Worm (Caenorhabditis elegans): ENCODE measurements around the gene srsx-17.
A peak's percentile ranks its signal among the peaks of the same experiment; 100 is the strongest.

The srsx-17 gene

ce11 chrV:5906252-5906651 lies 21.2 kb upstream of the srsx-17 start, which contains the start of gene srd-15:
srd-15 (minus strand) TSS chrV:5906352.
- no peak for TF ChIP-seq somi-1 (GFP tag; optimal IDR thresholded peaks at IDR 0.05)
- no peak for TF ChIP-seq T07F8.4 (tag; optimal IDR thresholded peaks at IDR 0.05)
- TF ChIP-seq F39B2.1 (GFP tag; IDR thresholded peaks at IDR 0.05) = no peak
- TF ChIP-seq atf-7 (tag; optimal IDR thresholded peaks at IDR 0.05) = no peak

ce11 chrV:5907090-5907489 lies 20.4 kb upstream of the srsx-17 start, which contains the start of gene C04E6.4:
C04E6.4 (plus strand) TSS chrV:5907390.
- TF ChIP-seq hlh-26 (GFP tag; conservative IDR thresholded peaks at IDR 0.05) = no peak
- no peak for TF ChIP-seq sea-2 (GFP tag; IDR thresholded peaks at IDR 0.05)
- TF ChIP-seq nfyb-1 (GFP tag; IDR thresholded peaks at IDR 0.05) = no peak
- no peak for TF ChIP-seq mxl-1 (tag; optimal IDR thresholded peaks at IDR 0.05)
- no peak for TF ChIP-seq zfh-2 (GFP tag; conservative IDR thresholded peaks at IDR 0.05)
- TF ChIP-seq attf-5 (GFP tag; optimal IDR thresholded peaks at IDR 0.05) = no peak
- no peak for TF ChIP-seq hmg-1.2 (GFP tag; IDR thresholded peaks at IDR 0.05)
- TF ChIP-seq ccch-3 (GFP tag; optimal IDR thresholded peaks at IDR 0.05) = no peak
- no peak for TF ChIP-seq ekl-4 (GFP tag; IDR thresholded peaks at IDR 0.05)
- no peak for TF ChIP-seq bed-2 (GFP tag; IDR thresholded peaks at IDR 0.05)
- TF ChIP-seq F23B12.7 (tag; optimal IDR thresholded peaks at IDR 0.05; ENCODE audit: insufficient read depth) = no peak
- no peak for TF ChIP-seq unc-130 (GFP tag; optimal IDR thresholded peaks at IDR 0.05)
- no peak for TF ChIP-seq egl-18 (GFP tag; IDR thresholded peaks at IDR 0.05)
- no peak for TF ChIP-seq F52B5.7 (tag; optimal IDR thresholded peaks at IDR 0.05)
- no peak for TF ChIP-seq madf-6 (GFP tag; IDR thresholded peaks at IDR 0.05)

- TF ChIP-seq atf-7 (tag; optimal IDR thresholded peaks at IDR 0.05) (no peak), madf-6 (GFP tag; IDR thresholded peaks at IDR 0.05) (no peak), B0261.1 (tag; optimal IDR thresholded peaks at IDR 0.05) (no peak), F52B5.7 (tag; optimal IDR thresholded peaks at IDR 0.05) (no peak)
Measured at ce11 chrV:5912426-5912825, 15.0 kb upstream of the srsx-17 start, which contains the start of gene C04E6.13. C04E6.13 (plus strand) TSS chrV:5912726.

ce11 chrV:5916862-5917261 lies 10.6 kb upstream of the srsx-17 start:
- no peak for TF ChIP-seq Y95B8A.8 (GFP tag; IDR thresholded peaks at IDR 0.05)
- TF ChIP-seq tbp1 (GFP tag; optimal IDR thresholded peaks at IDR 0.05) = no peak
- no peak for TF ChIP-seq aptf-2 (GFP tag; conservative IDR thresholded peaks at IDR 0.05)
- TF ChIP-seq bed-2 (GFP tag; IDR thresholded peaks at IDR 0.05) = no peak
- no peak for TF ChIP-seq lin-26 (GFP tag; IDR thresholded peaks at IDR 0.05)
- no peak for TF ChIP-seq fkh-3 (tag; optimal IDR thresholded peaks at IDR 0.05)
- TF ChIP-seq lag-1 (GFP tag; IDR thresholded peaks at IDR 0.05) = no peak
- no peak for TF ChIP-seq athp-1 (tag; optimal IDR thresholded peaks at IDR 0.05)
- TF ChIP-seq hlh-26 (GFP tag; conservative IDR thresholded peaks at IDR 0.05) = no peak
- TF ChIP-seq unc-62 (GFP tag; optimal IDR thresholded peaks at IDR 0.05) = no peak
- TF ChIP-seq ztf-28 (GFP tag; IDR thresholded peaks at IDR 0.05) = no peak

- no peak for TF ChIP-seq mxl-1 (tag; optimal IDR thresholded peaks at IDR 0.05)
- no peak for TF ChIP-seq atf-7 (tag; optimal IDR thresholded peaks at IDR 0.05)
- TF ChIP-seq F23B12.7 (tag; optimal IDR thresholded peaks at IDR 0.05; ENCODE audit: insufficient read depth) = no peak
- no peak for TF ChIP-seq F57A8.1 (GFP tag; optimal IDR thresholded peaks at IDR 0.05)
- TF ChIP-seq ekl-4 (GFP tag; IDR thresholded peaks at IDR 0.05) = peak; percentile 73
- TF ChIP-seq C17E4.6 (GFP tag; IDR thresholded peaks at IDR 0.05) = no peak
- TF ChIP-seq xnd-1 (tag; optimal IDR thresholded peaks at IDR 0.05) = peak; percentile 65
- no peak for TF ChIP-seq F55B11.4 (tag; optimal IDR thresholded peaks at IDR 0.05; ENCODE audit: borderline replicate concordance, insufficient read depth)
- TF ChIP-seq dpff-1 (tag; optimal IDR thresholded peaks at IDR 0.05) = no peak
- peak; percentile 96 for TF ChIP-seq ZK185.1 (tag; optimal IDR thresholded peaks at IDR 0.05; ENCODE audit: poor library complexity, severe bottlenecking)
- peak; percentile 52; the same call in 1 of the 2 replicates for TF ChIP-seq Y67H2A.10 (GFP tag; conservative IDR thresholded peaks at IDR 0.05)
- TF ChIP-seq pha-4 (tag; optimal IDR thresholded peaks at IDR 0.05) = no peak
- TF ChIP-seq nfyb-1 (GFP tag; IDR thresholded peaks at IDR 0.05) = no peak; the same call in 1 of the 2 replicates
- TF ChIP-seq lsl-1 (GFP tag; optimal IDR thresholded peaks at IDR 0.05) = peak; percentile 53
- TF ChIP-seq Y53F4B.3 (GFP tag; IDR thresholded peaks at IDR 0.05) = no peak
- no peak for TF ChIP-seq fkh-3 (tag; optimal IDR thresholded peaks at IDR 0.05)
- peak; percentile 87 for TF ChIP-seq zim-3 (tag; optimal IDR thresholded peaks at IDR 0.05)
- TF ChIP-seq hmg-20 (GFP tag; IDR thresholded peaks at IDR 0.05) = peak; percentile 53; the same call in 1 of the 2 replicates
- TF ChIP-seq ceh-79 (tag; optimal IDR thresholded peaks at IDR 0.05) = no peak
- TF ChIP-seq B0261.1 (tag; optimal IDR thresholded peaks at IDR 0.05) = no peak
Measured at ce11 chrV:5917707-5918106, 9.7 kb upstream of the srsx-17 start, which contains the start of gene lrpr-1. lrpr-1 (minus strand) TSS chrV:5917891.

Data from whole organism, young adult.